Worm (Caenorhabditis elegans) whole organism, early embryonic: ENCODE results near the gene F41H10.5.

Source experiments
- ama-1 ChIP-seq: fragments of 150-350 bp; optimal IDR thresholded peaks from 2 replicates; lab custom pipeline; 2014
- ceh-36 ChIP-seq: sonication (generic microtip); optimal IDR thresholded peaks from 2 replicates; lab custom pipeline; 2016; ENCODE audit warnings: missing genetic modification characterization, inconsistent platforms, missing compliant biosample characterization
- ets-7 ChIP-seq: sonication (generic microtip); optimal IDR thresholded peaks from 2 replicates; lab custom pipeline; 2016; ENCODE audit warnings: missing genotype, missing genetic modification characterization, missing compliant biosample characterization
- flt-1 ChIP-seq: fragments of 200-800 bp; sonication (Bioruptor generic); IDR thresholded peaks from 2 replicates; pipeline ENCODE4 v1.3.6; 2022; ENCODE audit warnings: missing genetic modification characterization, missing compliant biosample characterization
- hmbx-1 ChIP-seq: sonication (generic microtip); optimal IDR thresholded peaks from 2 replicates; lab custom pipeline; 2016; ENCODE audit warnings: mild to moderate bottlenecking, missing genetic modification characterization, missing compliant biosample characterization
- hmg-4 ChIP-seq: fragments of 200-800 bp; sonication (Bioruptor generic); optimal IDR thresholded peaks from 2 replicates; lab custom pipeline; 2018; ENCODE audit warnings: mild to moderate bottlenecking, missing genetic modification characterization, missing compliant biosample characterization
- hnd-1 ChIP-seq: sonication (generic microtip); optimal IDR thresholded peaks from 2 replicates; lab custom pipeline; 2016; ENCODE audit warnings: missing genetic modification characterization, missing compliant biosample characterization
- pes-1 ChIP-seq: fragments of 200-800 bp; sonication (Bioruptor generic); IDR thresholded peaks from 2 replicates; pipeline ENCODE4 v1.3.6; 2022; ENCODE audit warnings: missing genetic modification reagents, missing genetic modification characterization, missing compliant biosample characterization
- scrt-1 ChIP-seq: fragments of 200-800 bp; sonication (Bioruptor generic); IDR thresholded peaks from 2 replicates; pipeline ENCODE4 v1.3.6; 2022; ENCODE audit warnings: missing genetic modification characterization, missing compliant biosample characterization
- tbx-37 ChIP-seq: fragments of 200-800 bp; sonication (Bioruptor generic); conservative IDR thresholded peaks from 2 replicates; pipeline ENCODE4 v1.3.6; 2022; ENCODE audit warnings: missing genetic modification reagents, missing genetic modification characterization, missing compliant biosample characterization
- tra-4 ChIP-seq: sonication (generic microtip); optimal IDR thresholded peaks from 2 replicates; lab custom pipeline; 2017; ENCODE audit warnings: missing genetic modification characterization, missing compliant biosample characterization

- no peak for TF ChIP-seq hnd-1 (tag; lab: Kevin White, UChicago)
- TF ChIP-seq ama-1 (lab: Kevin White, UChicago): no peak
- no peak for TF ChIP-seq hmg-4 (GFP tag; lab: Kevin White, UChicago)
- TF ChIP-seq ets-7 (tag; lab: Kevin White, UChicago): no peak
- TF ChIP-seq flt-1 (GFP tag; lab: Robert Waterston, UW): no peak
- no peak for TF ChIP-seq tbx-37 (GFP tag; lab: Robert Waterston, UW)
- no peak for TF ChIP-seq hmbx-1 (tag; lab: Kevin White, UChicago)
- TF ChIP-seq tra-4: no peak
- TF ChIP-seq scrt-1: no peak
- no peak for TF ChIP-seq pes-1 (GFP tag; lab: Robert Waterston, UW)
- TF ChIP-seq ceh-36: no peak
Observed at ce11 chrIV:5332178-5332577, 28.5 kb upstream of the F41H10.5 start, which contains the start of gene Y4C6B.3.
